Fruit fly (Drosophila melanogaster) whole organism, embryonic: ENCODE data around the gene CG13031.

Experiments
- CG10321 ChIP-seq: fragments of 200-800 bp; sonication (Bioruptor generic); IDR thresholded peaks from 2 replicates; pipeline ENCODE4 v1.3.6; 2022; ENCODE audit warnings: missing biosample characterization, missing genetic modification characterization
- CG10654 ChIP-seq: fragments of 200-800 bp; sonication (Bioruptor generic); optimal IDR thresholded peaks from 2 replicates; lab custom pipeline; 2016; ENCODE audit warnings: missing biosample characterization, missing genetic modification characterization
- CG13123 ChIP-seq: fragments of 200-800 bp; sonication (Bioruptor generic); optimal IDR thresholded peaks from 2 replicates; lab custom pipeline; 2016; ENCODE audit warnings: missing biosample characterization, missing genetic modification characterization
- CG14965 ChIP-seq: fragments of 200-800 bp; sonication (Bioruptor generic); optimal IDR thresholded peaks from 2 replicates; lab custom pipeline; 2016; ENCODE audit warnings: missing biosample characterization, missing genetic modification characterization, borderline replicate concordance
- CG16779 ChIP-seq: fragments of 200-800 bp; sonication (Bioruptor generic); IDR thresholded peaks from 2 replicates; pipeline ENCODE4 v1.3.6; 2022; ENCODE audit warnings: missing biosample characterization, missing genetic modification characterization
- CG17361 ChIP-seq: fragments of 200-800 bp; sonication (Bioruptor generic); IDR thresholded peaks from 3 replicates; pipeline ENCODE4 v1.3.6; 2022; ENCODE audit warnings: missing biosample characterization, missing genetic modification characterization
- CG1832 ChIP-seq: fragments of 200-800 bp; sonication (Bioruptor generic); optimal IDR thresholded peaks from 2 replicates; lab custom pipeline; 2017; ENCODE audit warnings: missing biosample characterization, mild to moderate bottlenecking, missing genetic modification characterization, inconsistent platforms
- CG18476 ChIP-seq: fragments of 200-800 bp; sonication (Bioruptor generic); optimal IDR thresholded peaks from 2 replicates; lab custom pipeline; 2016; ENCODE audit warnings: missing biosample characterization, mild to moderate bottlenecking, missing genetic modification characterization
- CG32772 ChIP-seq: fragments of 200-800 bp; sonication (Bioruptor generic); IDR thresholded peaks from 2 replicates; pipeline ENCODE4 v1.3.6; 2022; ENCODE audit warnings: missing biosample characterization, missing genetic modification characterization
- CG33213 ChIP-seq: fragments of 200-800 bp; sonication (Bioruptor generic); optimal IDR thresholded peaks from 3 replicates; lab custom pipeline; 2016; ENCODE audit warnings: missing biosample characterization, missing genetic modification characterization
- CG4730 ChIP-seq: fragments of 200-800 bp; sonication (Bioruptor generic); IDR thresholded peaks from 2 replicates; pipeline ENCODE4 v1.3.6; 2022; ENCODE audit warnings: missing biosample characterization, missing genetic modification characterization
- CG6654 ChIP-seq: fragments of 200-800 bp; sonication (Bioruptor generic); optimal IDR thresholded peaks from 2 replicates; lab custom pipeline; 2017; ENCODE audit warnings: missing biosample characterization, mild to moderate bottlenecking, missing genetic modification characterization
- CG6683 ChIP-seq: fragments of 200-800 bp; sonication (Bioruptor generic); optimal IDR thresholded peaks from 2 replicates; lab custom pipeline; 2017; ENCODE audit warnings: missing biosample characterization, mild to moderate bottlenecking, missing genetic modification characterization, missing genetic modification reagents
- CG9797 ChIP-seq: fragments of 200-800 bp; sonication (Bioruptor generic); optimal IDR thresholded peaks from 3 replicates; lab custom pipeline; 2018; ENCODE audit warnings: missing biosample characterization, mild to moderate bottlenecking, missing genetic modification characterization
- Dbx ChIP-seq: fragments of 200-800 bp; sonication (Bioruptor generic); IDR thresholded peaks from 3 replicates; pipeline ENCODE4 v1.3.6; 2022; ENCODE audit warnings: missing biosample characterization, missing genetic modification characterization
- Dek ChIP-seq: fragments of 200-800 bp; sonication (Bioruptor generic); optimal IDR thresholded peaks from 3 replicates; lab custom pipeline; 2019; ENCODE audit warnings: missing biosample characterization, mild to moderate bottlenecking, missing genetic modification characterization, moderate library complexity
- Dp ChIP-seq: fragments of 200-800 bp; sonication (Bioruptor generic); optimal IDR thresholded peaks from 2 replicates; lab custom pipeline; 2018; ENCODE audit warnings: missing biosample characterization, mild to moderate bottlenecking, missing genetic modification characterization, moderate library complexity
- E2f2 ChIP-seq: fragments of 200-800 bp; sonication (Bioruptor generic); IDR thresholded peaks from 2 replicates; pipeline ENCODE4 v1.3.6; 2022; ENCODE audit warnings: missing biosample characterization, missing genetic modification characterization
- Elba2 ChIP-seq: fragments of 200-800 bp; sonication (Bioruptor generic); optimal IDR thresholded peaks from 3 replicates; lab custom pipeline; 2016; ENCODE audit warnings: missing biosample characterization, missing genetic modification characterization
- Ets97D ChIP-seq: fragments of 200-800 bp; sonication (Bioruptor generic); optimal IDR thresholded peaks from 3 replicates; lab custom pipeline; 2016; ENCODE audit warnings: missing biosample characterization, missing genetic modification characterization
- Fer2 ChIP-seq: fragments of 200-800 bp; sonication (Bioruptor generic); optimal IDR thresholded peaks from 2 replicates; lab custom pipeline; 2018; ENCODE audit warnings: missing biosample characterization, mild to moderate bottlenecking, missing genetic modification characterization, moderate library complexity
- Fer3 ChIP-seq: fragments of 200-800 bp; sonication (Bioruptor generic); optimal IDR thresholded peaks from 2 replicates; lab custom pipeline; 2018; ENCODE audit warnings: missing biosample characterization, mild to moderate bottlenecking, missing genetic modification characterization, moderate library complexity
- Gsc ChIP-seq: fragments of 200-800 bp; sonication (Bioruptor generic); IDR thresholded peaks from 2 replicates; pipeline ENCODE4 v1.3.6; 2022; ENCODE audit warnings: missing biosample characterization, missing genetic modification characterization
- HHEX ChIP-seq: fragments of 200-800 bp; sonication (Bioruptor generic); optimal IDR thresholded peaks from 3 replicates; lab custom pipeline; 2017; ENCODE audit warnings: missing biosample characterization, mild to moderate bottlenecking, missing genetic modification characterization, missing genetic modification reagents
- Lim3 ChIP-seq: fragments of 200-800 bp; sonication (Bioruptor generic); IDR thresholded peaks from 2 replicates; pipeline ENCODE4 v1.3.6; 2022; ENCODE audit warnings: missing biosample characterization, missing genetic modification characterization
- Meics ChIP-seq: fragments of 200-800 bp; sonication (Bioruptor generic); optimal IDR thresholded peaks from 2 replicates; lab custom pipeline; 2017; ENCODE audit warnings: missing biosample characterization, mild to moderate bottlenecking, missing genetic modification characterization
- NC2α ChIP-seq: fragments of 200-800 bp; sonication (Bioruptor generic); optimal IDR thresholded peaks from 2 replicates; lab custom pipeline; 2016; ENCODE audit warnings: missing biosample characterization, missing genetic modification characterization
- Nf-YA ChIP-seq: fragments of 200-800 bp; sonication (Bioruptor generic); IDR thresholded peaks from 2 replicates; pipeline ENCODE4 v1.3.6; 2022; ENCODE audit warnings: missing biosample characterization, missing genetic modification characterization
- Oli ChIP-seq: fragments of 200-800 bp; sonication (Bioruptor generic); optimal IDR thresholded peaks from 2 replicates; lab custom pipeline; 2018; ENCODE audit warnings: missing biosample characterization, mild to moderate bottlenecking, missing genetic modification characterization, moderate library complexity
- Optix ChIP-seq: fragments of 200-800 bp; sonication (Bioruptor generic); IDR thresholded peaks from 3 replicates; pipeline ENCODE4 v1.3.6; 2022; ENCODE audit warnings: missing biosample characterization, missing genetic modification characterization
- PHDP ChIP-seq: fragments of 200-800 bp; sonication (Bioruptor generic); optimal IDR thresholded peaks from 3 replicates; lab custom pipeline; 2018; ENCODE audit warnings: missing biosample characterization, mild to moderate bottlenecking, missing genetic modification characterization, moderate library complexity
- Trl ChIP-seq, 3 experiments: fragments of >200 bp in 2 of 3; fragments of 200-800 bp in 1 of 3; sonication (Bioruptor generic) in 1 of 3; optimal IDR thresholded peaks; 2 replicates in 1 of 3; 3 replicates in 2 of 3; lab custom pipeline; 2016 to 2017; ENCODE audit warnings: missing biosample characterization in 1 of 3, missing genetic modification characterization in 1 of 3
- Xbp1 ChIP-seq: fragments of 200-800 bp; sonication (Bioruptor generic); optimal IDR thresholded peaks from 3 replicates; lab custom pipeline; 2016; ENCODE audit warnings: missing biosample characterization, mild to moderate bottlenecking, missing genetic modification characterization
- amos ChIP-seq: fragments of 200-800 bp; sonication (Bioruptor generic); IDR thresholded peaks from 2 replicates; pipeline ENCODE4 v1.3.6; 2022; ENCODE audit warnings: missing biosample characterization, missing genetic modification characterization; ENCODE audit not compliant: partially characterized antibody
- disco-r ChIP-seq: fragments of 200-800 bp; sonication (Bioruptor generic); optimal IDR thresholded peaks from 2 replicates; lab custom pipeline; 2016; ENCODE audit warnings: missing biosample characterization, missing genetic modification characterization
- gcm ChIP-seq: fragments of 200-800 bp; sonication (Bioruptor generic); optimal IDR thresholded peaks from 2 replicates; lab custom pipeline; 2019; ENCODE audit warnings: missing biosample characterization, mild to moderate bottlenecking, missing genetic modification characterization, moderate library complexity
- luna ChIP-seq: fragments of 200-800 bp; sonication (Bioruptor generic); optimal IDR thresholded peaks from 2 replicates; lab custom pipeline; 2016; ENCODE audit warnings: missing biosample characterization, missing genetic modification characterization
- nau ChIP-seq: fragments of 200-800 bp; sonication (Bioruptor generic); optimal IDR thresholded peaks from 3 replicates; lab custom pipeline; 2017; ENCODE audit warnings: missing biosample characterization, mild to moderate bottlenecking, missing genetic modification characterization, missing genetic modification reagents
- nerfin-2 ChIP-seq: fragments of 200-800 bp; sonication (Bioruptor generic); IDR thresholded peaks from 2 replicates; pipeline ENCODE4 v1.3.6; 2022; ENCODE audit warnings: missing biosample characterization, missing genetic modification characterization; ENCODE audit not compliant: partially characterized antibody
- pan ChIP-seq, 4 experiments: fragments of >200 bp in 3 of 4; fragments of 200-800 bp in 1 of 4; sonication (Bioruptor generic) in 1 of 4; optimal IDR thresholded peaks in 3 of 4; IDR thresholded peaks in 1 of 4; 2 replicates each; pipeline versions ENCODE4 v1.3.6 to Lab custom; 2017 to 2022; ENCODE audit warnings: missing biosample characterization in 2 of 4, missing genetic modification characterization in 2 of 4, mixed read lengths in 1 of 4
- psq ChIP-seq: fragments of 200-800 bp; sonication (Bioruptor generic); optimal IDR thresholded peaks from 2 replicates; lab custom pipeline; 2017; ENCODE audit warnings: missing biosample characterization, missing genetic modification characterization
- ranshi ChIP-seq: fragments of 200-800 bp; sonication (Bioruptor generic); IDR thresholded peaks from 2 replicates; pipeline ENCODE4 v1.3.6; 2022; ENCODE audit warnings: missing biosample characterization, missing genetic modification characterization
- row ChIP-seq: fragments of 200-800 bp; sonication (Bioruptor generic); IDR thresholded peaks from 3 replicates; pipeline ENCODE4 v1.3.6; 2022; ENCODE audit warnings: missing biosample characterization, missing genetic modification characterization
- run ChIP-seq: fragments of 200-800 bp; sonication (Bioruptor generic); optimal IDR thresholded peaks from 3 replicates; lab custom pipeline; 2018; ENCODE audit warnings: missing biosample characterization, mild to moderate bottlenecking, missing genetic modification characterization
- schlank ChIP-seq: fragments of 200-800 bp; sonication (Bioruptor generic); optimal IDR thresholded peaks from 2 replicates; lab custom pipeline; 2018; ENCODE audit warnings: missing biosample characterization, mild to moderate bottlenecking, missing genetic modification characterization
- sens-2 ChIP-seq: fragments of 200-800 bp; sonication (Bioruptor generic); IDR thresholded peaks from 2 replicates; pipeline ENCODE4 v1.3.6; 2022; ENCODE audit warnings: missing biosample characterization, missing genetic modification characterization
- sqz ChIP-seq: fragments of 200-800 bp; sonication (Bioruptor generic); optimal IDR thresholded peaks from 3 replicates; lab custom pipeline; 2018; ENCODE audit warnings: missing biosample characterization, mild to moderate bottlenecking, missing genetic modification characterization
- sr ChIP-seq: fragments of 200-800 bp; sonication (Bioruptor generic); IDR thresholded peaks from 3 replicates; pipeline ENCODE4 v1.3.6; 2022; ENCODE audit warnings: missing biosample characterization, missing genetic modification characterization
- trem ChIP-seq: fragments of 200-800 bp; optimal IDR thresholded peaks from 3 replicates; lab custom pipeline; 2019; ENCODE audit warnings: missing biosample characterization, mild to moderate bottlenecking, missing genetic modification characterization, moderate library complexity
- unc-4 ChIP-seq: fragments of 200-800 bp; sonication (Bioruptor generic); IDR thresholded peaks from 2 replicates; pipeline ENCODE4 v1.3.6; 2022; ENCODE audit warnings: missing biosample characterization, missing genetic modification characterization; ENCODE audit not compliant: partially characterized antibody

CG13031 gene

dm6 chr3L:16769866-16770265, 45.2 kb downstream of the CG13031 start (continued):
- TF ChIP-seq Gsc (GFP tag; lab: Robert Waterston, UW) (no peak), Xbp1 (no peak), schlank (tag; lab: Kevin White, UChicago) (no peak), Fer3 (tag; lab: Kevin White, UChicago) (no peak), gcm (GFP tag; lab: Kevin White, UChicago) (peak; percentile 32), HHEX (GFP tag; lab: Kevin White, UChicago) (no peak), nau (no peak), CG4730 (GFP tag; lab: Robert Waterston, UW) (peak; percentile 29; the same call in 1 of the 2 replicates), CG6683 (GFP tag; lab: Kevin White, UChicago) (no peak), CG33213 (peak; percentile 15), sr (GFP tag; lab: Robert Waterston, UW) (no peak), Lim3 (GFP tag; lab: Robert Waterston, UW) (no peak), Meics (GFP tag; lab: Kevin White, UChicago) (peak; percentile 32), CG10654 (GFP tag; lab: Kevin White, UChicago) (no peak), CG16779 (GFP tag; lab: Robert Waterston, UW) (no peak), Optix (GFP tag; lab: Robert Waterston, UW) (0 out of 3 replicates have a peak, but pooled peaks have one; percentile 51), Ets97D (GFP tag; lab: Kevin White, UChicago) (no peak), CG10321 (no peak), trem (peak; percentile 6), NC2α (GFP tag; lab: Kevin White, UChicago) (peak; percentile 31), CG14965 (GFP tag; lab: Kevin White, UChicago) (peak; percentile 97), Dbx (GFP tag; lab: Robert Waterston, UW) (no peak), amos (no peak), E2f2 (GFP tag; lab: Robert Waterston, UW) (no peak), unc-4 (GFP tag; lab: Robert Waterston, UW) (no peak), Elba2 (GFP tag; lab: Kevin White, UChicago) (no peak), disco-r (no peak), luna (no peak), CG9797 (GFP tag; lab: Kevin White, UChicago) (no peak), run (no peak), CG18476 (no peak), Trl (optimal IDR thresholded peaks at IDR 0.05; lab: Kevin White, UChicago) (no peak), Trl (GFP tag; optimal IDR thresholded peaks at IDR 0.05; lab: Kevin White, UChicago) (peak; percentile 7), CG32772 (GFP tag; lab: Robert Waterston, UW) (peak; percentile 29; the same call in 1 of the 2 replicates), pan (optimal IDR thresholded peaks at IDR 0.05; lab: Kevin White, UChicago) (no peak), pan (GFP tag; optimal IDR thresholded peaks at IDR 0.05 in 1 of 2, IDR thresholded peaks at IDR 0.05 in 1 of 2) (no peak), CG13123 (no peak), CG1832 (peak; percentile 70), nerfin-2 (GFP tag; lab: Robert Waterston, UW) (no peak), Dp (GFP tag; lab: Kevin White, UChicago) (no peak), Nf-YA (GFP tag; lab: Robert Waterston, UW) (no peak), row (no peak), CG17361 (no peak), CG6654 (GFP tag; lab: Kevin White, UChicago) (no peak), ranshi (no peak), Oli (tag; lab: Kevin White, UChicago) (no peak), Fer2 (tag; lab: Kevin White, UChicago) (no peak), psq (peak; percentile 68), Dek (tag; lab: Kevin White, UChicago) (no peak), sqz (peak; percentile 91), PHDP (tag; lab: Kevin White, UChicago) (no peak), sens-2 (GFP tag; lab: Robert Waterston, UW) (no peak)
